Worm (Caenorhabditis elegans): Measurements from ENCODE around the gene F25F2.1.

ce11 chrIII:4487271-4487670 is 21.4 kb upstream of the F25F2.1 start:
- TF ChIP-seq F49E8.2 (tag; optimal IDR thresholded peaks at IDR 0.05; ENCODE audit: borderline replicate concordance): no peak
- no peak for TF ChIP-seq ama-1 (optimal IDR thresholded peaks at IDR 0.05)
- TF ChIP-seq nhr-76 (tag; optimal IDR thresholded peaks at IDR 0.05): no peak
- no peak for TF ChIP-seq ceh-62 (tag; optimal IDR thresholded peaks at IDR 0.05)
- TF ChIP-seq lin-13 (GFP tag; optimal IDR thresholded peaks at IDR 0.05): no peak
- TF ChIP-seq unc-130 (GFP tag; optimal IDR thresholded peaks at IDR 0.05): no peak
- TF ChIP-seq ztf-11 (tag; optimal IDR thresholded peaks at IDR 0.05): no peak
- no peak for TF ChIP-seq mxl-3 (GFP tag; optimal IDR thresholded peaks at IDR 0.05)
- no peak for TF ChIP-seq ceh-28 (tag; optimal IDR thresholded peaks at IDR 0.05)
- no peak for TF ChIP-seq snpc-4 (tag; optimal IDR thresholded peaks at IDR 0.05)
